Fruit fly (Drosophila melanogaster) whole organism, prepupa: ENCODE data around the gene CG18507.

ENCODE experiments used
- CG10631 ChIP-seq: fragments of 200-800 bp; sonication (Bioruptor generic); optimal IDR thresholded peaks from 2 replicates; lab custom pipeline; 2016; ENCODE audit warnings: missing biosample characterization, missing genetic modification characterization
- CG16779 ChIP-seq: fragments of 200-800 bp; sonication (Bioruptor generic); optimal IDR thresholded peaks from 3 replicates; lab custom pipeline; 2017; ENCODE audit warnings: missing biosample characterization, mild to moderate bottlenecking, missing genetic modification characterization
- CG8632 ChIP-seq: fragments of 200-800 bp; sonication (Bioruptor generic); optimal IDR thresholded peaks from 3 replicates; lab custom pipeline; 2016; ENCODE audit warnings: missing biosample characterization, missing genetic modification characterization
- Eip78C ChIP-seq: fragments of 200-800 bp; sonication (Bioruptor generic); peaks from one replicate; lab custom pipeline; 2016; ENCODE audit warnings: missing biosample characterization, missing genetic modification characterization
- Hr38 ChIP-seq: sonication (Bioruptor generic); optimal IDR thresholded peaks from 2 replicates; lab custom pipeline; 2016; ENCODE audit warnings: missing biosample characterization, missing genetic modification characterization
- Met ChIP-seq: fragments of 200-800 bp; sonication (Bioruptor generic); optimal IDR thresholded peaks from 3 replicates; lab custom pipeline; 2016; ENCODE audit warnings: missing biosample characterization, missing genetic modification characterization
- lz ChIP-seq: fragments of 200-800 bp; sonication (Bioruptor generic); optimal IDR thresholded peaks from 3 replicates; lab custom pipeline; 2016; ENCODE audit warnings: missing biosample characterization, missing genetic modification characterization
- pdm3 ChIP-seq: fragments of 200-800 bp; sonication (Bioruptor generic); optimal IDR thresholded peaks from 3 replicates; lab custom pipeline; 2016; ENCODE audit warnings: missing biosample characterization, missing genetic modification characterization
- topi ChIP-seq: fragments of 200-800 bp; sonication (Bioruptor generic); optimal IDR thresholded peaks from 3 replicates; lab custom pipeline; 2016; ENCODE audit warnings: missing biosample characterization, missing genetic modification characterization

DNA sequence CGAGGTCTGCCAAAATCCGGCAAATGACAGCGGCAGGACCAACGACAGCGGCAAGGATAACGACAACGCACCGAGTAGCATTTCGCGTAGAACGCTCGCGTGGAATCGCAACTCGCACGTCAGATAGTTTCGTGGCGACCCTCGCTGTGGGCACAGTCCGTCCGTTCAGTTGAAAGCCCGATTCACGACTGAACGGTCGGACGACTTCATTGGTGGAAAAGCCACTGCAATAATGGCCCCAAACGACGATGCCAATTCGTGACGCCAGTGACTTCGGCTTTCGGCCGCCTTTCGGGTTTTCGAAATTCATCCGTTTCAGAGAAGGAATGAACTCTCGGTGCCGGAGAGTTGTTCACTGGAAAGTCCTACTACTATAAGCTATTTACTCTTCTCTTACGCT is 51.8 kb downstream of the CG18507 start, which contains the start of gene DIP-kappa:
- TF ChIP-seq CG10631 (GFP tag; lab: Kevin White, UChicago): no peak
- TF ChIP-seq pdm3 (GFP tag; lab: Kevin White, UChicago): no peak
- TF ChIP-seq CG8632 (GFP tag; lab: Kevin White, UChicago): no peak
- TF ChIP-seq topi (GFP tag; lab: Kevin White, UChicago): no peak
- TF ChIP-seq Met: no peak
- TF ChIP-seq Eip78C (GFP tag; lab: Kevin White, UChicago): no peak
- no peak for TF ChIP-seq CG16779
- TF ChIP-seq lz (GFP tag; lab: Kevin White, UChicago): no peak
- no peak for TF ChIP-seq Hr38 (GFP tag; lab: Kevin White, UChicago)
